Worm (Caenorhabditis elegans): ENCODE data around the gene sgn-1.
A peak's percentile ranks its signal among the peaks of the same experiment; 100 is the strongest.

Gene sgn-1

DNA sequence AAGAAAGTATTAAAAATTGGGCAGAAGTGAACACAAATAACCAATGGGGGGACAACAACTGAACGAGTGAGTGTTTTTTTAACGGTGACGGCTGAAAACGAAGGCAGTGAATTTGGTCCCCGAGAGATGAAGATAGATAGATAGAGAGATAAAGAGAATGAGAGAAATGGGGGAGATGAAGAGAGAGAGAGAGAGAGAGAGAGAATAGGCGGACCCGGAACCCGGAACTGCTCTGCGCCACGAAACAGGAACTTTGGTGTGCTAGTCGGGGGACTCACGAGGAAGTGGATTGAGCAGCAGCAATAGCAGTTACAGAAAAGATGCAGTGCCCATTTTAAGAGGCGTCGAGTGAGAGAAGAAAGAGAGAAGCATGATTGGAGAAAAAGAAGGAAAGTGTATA lies 12.9 kb upstream of the sgn-1 start (continued):
- TF ChIP-seq vab-15 (tag; optimal IDR thresholded peaks at IDR 0.05) (no peak), skn-1 (tag; optimal IDR thresholded peaks at IDR 0.05) (peak; percentile 6), pax-3 (tag; optimal IDR thresholded peaks at IDR 0.05) (no peak), mdl-1 (tag; optimal IDR thresholded peaks at IDR 0.05) (no peak), unc-98 (GFP tag; IDR thresholded peaks at IDR 0.05) (no peak), zag-1 (tag; optimal IDR thresholded peaks at IDR 0.05) (no peak), sox-4 (tag; optimal IDR thresholded peaks at IDR 0.05) (no peak), elt-2 (tag; optimal IDR thresholded peaks at IDR 0.05) (no peak), ceh-63 (GFP tag; optimal IDR thresholded peaks at IDR 0.05) (no peak), nhr-77 (tag; optimal IDR thresholded peaks at IDR 0.05) (peak; percentile 7), pag-3 (tag; optimal IDR thresholded peaks at IDR 0.05; ENCODE audit: borderline replicate concordance, insufficient read depth) (no peak), ztf-11 (tag; optimal IDR thresholded peaks at IDR 0.05) (peak in 1 of 2 experiments; percentile 4), mep-1 (tag; optimal IDR thresholded peaks at IDR 0.05) (peak; percentile 16), lin-15B (tag; optimal IDR thresholded peaks at IDR 0.05) (no peak), egl-27 (tag; optimal IDR thresholded peaks at IDR 0.05) (no peak), unc-130 (tag; optimal IDR thresholded peaks at IDR 0.05) (no peak), xbp-1 (tag; optimal IDR thresholded peaks at IDR 0.05) (peak; percentile 61), lin-14 (GFP tag; optimal IDR thresholded peaks at IDR 0.05) (peak; percentile 98), sup-37 (GFP tag; optimal IDR thresholded peaks at IDR 0.05) (no peak), pqm-1 (tag; optimal IDR thresholded peaks at IDR 0.05) (no peak), nhr-71 (tag; optimal IDR thresholded peaks at IDR 0.05) (peak; percentile 88), unc-86 (tag; optimal IDR thresholded peaks at IDR 0.05) (peak; percentile 83), dsc-1 (tag; optimal IDR thresholded peaks at IDR 0.05) (peak; percentile 53), nhr-12 (tag; optimal IDR thresholded peaks at IDR 0.05) (no peak), egl-13 (tag; optimal IDR thresholded peaks at IDR 0.05) (peak; percentile 90), lir-3 (tag; optimal IDR thresholded peaks at IDR 0.05; ENCODE audit: poor library complexity) (peak; percentile 14), efl-3 (GFP tag; optimal IDR thresholded peaks at IDR 0.05) (no peak)

DNA sequence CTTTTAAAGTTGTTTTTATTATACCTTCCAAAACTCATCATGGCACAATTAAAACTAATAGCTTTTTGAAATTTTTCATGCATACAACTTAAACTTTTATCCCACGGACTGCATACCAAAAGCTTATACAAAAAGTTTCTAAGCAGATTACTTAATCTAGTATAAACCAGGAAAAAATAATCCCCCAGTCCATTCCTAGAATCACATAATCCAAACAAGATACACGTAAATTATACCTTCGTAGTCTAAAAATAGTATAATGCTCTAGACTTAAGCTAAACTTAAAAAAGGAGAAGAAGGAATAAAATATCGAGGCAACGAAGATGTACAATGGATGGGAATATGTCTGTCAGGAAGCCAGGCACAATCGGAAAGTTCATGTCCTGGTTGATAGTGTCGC lies 11.8 kb upstream of the sgn-1 start:
- no peak for TF ChIP-seq unc-130 (tag; optimal IDR thresholded peaks at IDR 0.05)
- TF ChIP-seq sup-37 (GFP tag; optimal IDR thresholded peaks at IDR 0.05): no peak
- TF ChIP-seq sox-4 (tag; optimal IDR thresholded peaks at IDR 0.05): peak; percentile 33
- peak; percentile 50 for TF ChIP-seq nhr-47 (tag; optimal IDR thresholded peaks at IDR 0.05)
- peak; percentile 22 for TF ChIP-seq nhr-71 (tag; optimal IDR thresholded peaks at IDR 0.05)
- peak; percentile 91 for TF ChIP-seq dsc-1 (tag; optimal IDR thresholded peaks at IDR 0.05)
- TF ChIP-seq efl-3 (GFP tag; optimal IDR thresholded peaks at IDR 0.05): no peak
- no peak for TF ChIP-seq lin-14 (GFP tag; optimal IDR thresholded peaks at IDR 0.05)
- no peak for TF ChIP-seq tlp-1 (tag; optimal IDR thresholded peaks at IDR 0.05)
- peak; percentile 24 for TF ChIP-seq nhr-11 (tag; optimal IDR thresholded peaks at IDR 0.05)
- TF ChIP-seq nhr-28 (tag; optimal IDR thresholded peaks at IDR 0.05): no peak
- TF ChIP-seq snu-23 (GFP tag; optimal IDR thresholded peaks at IDR 0.05): no peak
- peak; percentile 55 for TF ChIP-seq pax-3 (tag; optimal IDR thresholded peaks at IDR 0.05)
- no peak for TF ChIP-seq fos-1 (tag; optimal IDR thresholded peaks at IDR 0.05)
- no peak for TF ChIP-seq zip-4 (GFP tag; optimal IDR thresholded peaks at IDR 0.05)
- no peak for TF ChIP-seq snpc-4 (tag; optimal IDR thresholded peaks at IDR 0.05)
- TF ChIP-seq unc-86 (tag; optimal IDR thresholded peaks at IDR 0.05): no peak
- TF ChIP-seq hpl-2 (GFP tag; optimal IDR thresholded peaks at IDR 0.05): no peak
- TF ChIP-seq pqm-1 (tag; optimal IDR thresholded peaks at IDR 0.05): no peak
- TF ChIP-seq irx-1 (tag; optimal IDR thresholded peaks at IDR 0.05): no peak
- TF ChIP-seq hlh-17 (GFP tag; optimal IDR thresholded peaks at IDR 0.05; ENCODE audit: borderline replicate concordance): no peak
- TF ChIP-seq fkh-8 (tag; optimal IDR thresholded peaks at IDR 0.05): peak; percentile 15
- TF ChIP-seq nhr-20 (tag; optimal IDR thresholded peaks at IDR 0.05): no peak
- TF ChIP-seq lsy-2 (tag; optimal IDR thresholded peaks at IDR 0.05): no peak
- TF ChIP-seq ztf-4 (tag; optimal IDR thresholded peaks at IDR 0.05): no peak
- TF ChIP-seq fkh-4 (tag; optimal IDR thresholded peaks at IDR 0.05; ENCODE audit: borderline replicate concordance): peak; percentile 3

Data from whole organism, L1 larva.